Worm (Caenorhabditis elegans) whole organism, L3 larva: ENCODE data around the gene wdfy-3.

ENCODE experiments used
- ama-1 ChIP-seq: fragments of 150-350 bp; optimal IDR thresholded peaks from 2 replicates; lab custom pipeline; 2018
- lin-39 ChIP-seq: fragments of 150-350 bp; optimal IDR thresholded peaks from 2 replicates; lab custom pipeline; 2018; ENCODE audit warnings: missing biosample characterization, missing genetic modification reagents, missing genetic modification characterization
- lsy-12 ChIP-seq: sonication (generic microtip); optimal IDR thresholded peaks from 2 replicates; lab custom pipeline; 2016; ENCODE audit warnings: mild to moderate bottlenecking, missing genetic modification characterization, missing compliant biosample characterization
- skn-1 ChIP-seq: fragments of 150-350 bp; optimal IDR thresholded peaks from 2 replicates; lab custom pipeline; 2014; ENCODE audit warnings: missing biosample characterization, missing genetic modification characterization
- ztf-4 ChIP-seq: fragments of 150-350 bp; optimal IDR thresholded peaks from 2 replicates; lab custom pipeline; 2014; ENCODE audit warnings: missing biosample characterization, missing genetic modification characterization

DNA sequence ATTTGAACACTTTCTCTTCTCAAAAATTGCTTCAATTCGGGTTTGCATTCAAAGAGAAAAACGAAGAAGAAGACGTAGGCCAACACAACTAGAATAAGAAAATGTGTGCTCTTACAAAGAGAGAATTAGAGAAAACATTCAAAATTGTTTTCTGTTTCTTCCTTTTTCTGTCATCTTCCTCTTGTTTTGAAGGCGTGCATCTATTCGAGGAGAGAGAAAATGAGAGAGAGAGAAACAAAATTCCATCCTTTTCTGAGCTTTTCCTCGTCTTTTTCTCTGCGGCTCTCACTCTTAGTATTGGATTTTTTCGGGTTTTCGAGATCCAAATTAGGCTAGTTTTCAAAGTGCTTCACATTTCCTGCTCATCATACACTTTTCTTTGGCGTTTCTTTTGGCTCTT lies 1.6 kb upstream of the wdfy-3 start:
- TF ChIP-seq lsy-12 = no peak
- TF ChIP-seq ama-1 = no peak
- peak; percentile 1 for TF ChIP-seq lin-39 (tag; lab: Kevin White, UChicago)
- TF ChIP-seq ztf-4 (tag; lab: Kevin White, UChicago) = no peak
- no peak for TF ChIP-seq skn-1 (tag; lab: Kevin White, UChicago)
